Worm (Caenorhabditis elegans): ENCODE results near the gene Y57G11C.48.

The Y57G11C.48 gene

DNA sequence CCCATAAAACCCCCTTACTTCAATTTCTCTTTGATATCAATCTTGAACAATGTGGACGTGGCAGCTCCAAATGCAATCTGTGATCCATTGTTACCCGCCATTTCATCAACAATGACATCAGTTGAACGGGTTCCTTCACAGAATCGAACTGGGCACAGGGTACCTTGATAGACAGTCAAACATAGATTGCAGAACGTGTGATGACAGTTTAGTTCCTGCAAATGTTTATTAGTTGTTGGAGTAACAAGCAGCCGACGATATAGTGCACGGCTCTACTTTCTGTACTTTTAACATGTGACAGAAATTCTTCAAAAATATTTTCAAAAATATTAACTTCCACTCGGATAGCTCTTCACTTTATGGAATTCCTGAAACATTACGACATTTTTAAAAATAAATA lies at the start of gene Y57G11C.48:
Gene Y57G11C.48, minus strand, starts transcription at position 101 of the 400 bp plus-strand sequence.
- TF ChIP-seq tab-1 (GFP tag; IDR thresholded peaks at IDR 0.05): no peak
- no peak for TF ChIP-seq klf-2 (GFP tag; conservative IDR thresholded peaks at IDR 0.05)
- no peak for TF ChIP-seq ref-1 (GFP tag; conservative IDR thresholded peaks at IDR 0.05)
- no peak for TF ChIP-seq T22C8.4 (GFP tag; IDR thresholded peaks at IDR 0.05)
- no peak for TF ChIP-seq ztf-29 (GFP tag; IDR thresholded peaks at IDR 0.05)
- no peak for TF ChIP-seq ztf-23 (GFP tag; IDR thresholded peaks at IDR 0.05)
- TF ChIP-seq flt-1 (GFP tag; IDR thresholded peaks at IDR 0.05): no peak
- TF ChIP-seq cog-1 (tag; optimal IDR thresholded peaks at IDR 0.05): no peak
- TF ChIP-seq med-1 (GFP tag; optimal IDR thresholded peaks at IDR 0.05; ENCODE audit: insufficient read depth): no peak

DNA sequence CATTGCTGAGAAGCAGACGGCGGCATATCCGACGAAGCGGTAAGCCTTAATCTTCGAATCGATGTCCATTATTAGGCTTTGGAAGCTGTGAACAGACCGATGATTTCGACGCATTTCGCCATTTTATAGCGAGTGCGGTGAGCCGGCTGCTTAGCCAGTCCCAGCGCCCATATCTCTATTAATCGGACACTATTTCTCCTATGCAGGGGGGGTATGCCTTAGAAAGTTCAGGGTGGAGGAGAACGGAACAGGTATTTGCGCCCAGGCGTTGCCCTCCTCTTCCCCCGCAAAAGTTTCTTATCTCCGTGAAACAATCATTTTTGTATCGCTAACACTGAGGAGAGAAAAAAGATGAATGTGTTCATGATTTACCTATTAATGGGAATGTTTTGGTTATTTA lies 42.5 kb upstream of the Y57G11C.48 start, which contains the start of gene dpy-4:
Gene dpy-4, minus strand, starts transcription at position 101 of the 400 bp plus-strand sequence.
- TF ChIP-seq klf-2 (GFP tag; conservative IDR thresholded peaks at IDR 0.05): no peak
- no peak for TF ChIP-seq med-1 (GFP tag; optimal IDR thresholded peaks at IDR 0.05; ENCODE audit: insufficient read depth)
- no peak for TF ChIP-seq ref-1 (GFP tag; conservative IDR thresholded peaks at IDR 0.05)
- no peak for TF ChIP-seq ztf-23 (GFP tag; IDR thresholded peaks at IDR 0.05)
- no peak for TF ChIP-seq cog-1 (tag; optimal IDR thresholded peaks at IDR 0.05)
- no peak for TF ChIP-seq tab-1 (GFP tag; IDR thresholded peaks at IDR 0.05)
- TF ChIP-seq ztf-29 (GFP tag; IDR thresholded peaks at IDR 0.05): no peak
- no peak for TF ChIP-seq flt-1 (GFP tag; IDR thresholded peaks at IDR 0.05)
- TF ChIP-seq T22C8.4 (GFP tag; IDR thresholded peaks at IDR 0.05): no peak

DNA sequence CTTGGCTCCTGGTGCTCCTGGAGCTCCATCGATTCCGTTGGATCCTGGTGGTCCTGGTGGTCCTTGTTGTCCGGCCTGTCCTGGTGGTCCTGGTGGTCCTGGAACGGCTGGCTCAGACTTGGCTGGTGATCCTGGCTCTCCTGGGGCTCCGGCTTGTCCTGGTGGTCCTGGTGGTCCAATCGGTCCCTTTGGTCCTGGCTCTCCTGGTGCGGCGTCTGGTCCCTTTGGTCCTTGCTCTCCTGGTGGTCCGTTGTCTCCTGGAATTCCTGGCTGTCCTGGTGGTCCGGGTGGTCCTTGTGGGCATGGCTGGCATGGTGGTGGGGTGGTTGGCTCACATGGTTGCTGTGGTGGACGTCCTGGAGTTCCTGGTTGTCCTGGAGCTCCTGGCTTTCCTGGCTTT lies 41.7 kb upstream of the Y57G11C.48 start:
- TF ChIP-seq klf-2 (GFP tag; conservative IDR thresholded peaks at IDR 0.05) (no peak), ztf-23 (GFP tag; IDR thresholded peaks at IDR 0.05) (no peak), med-1 (GFP tag; optimal IDR thresholded peaks at IDR 0.05; ENCODE audit: insufficient read depth) (no peak), ztf-29 (GFP tag; IDR thresholded peaks at IDR 0.05) (no peak), cog-1 (tag; optimal IDR thresholded peaks at IDR 0.05) (no peak), ref-1 (GFP tag; conservative IDR thresholded peaks at IDR 0.05) (no peak), flt-1 (GFP tag; IDR thresholded peaks at IDR 0.05) (no peak), T22C8.4 (GFP tag; IDR thresholded peaks at IDR 0.05) (no peak), tab-1 (GFP tag; IDR thresholded peaks at IDR 0.05) (no peak)

DNA sequence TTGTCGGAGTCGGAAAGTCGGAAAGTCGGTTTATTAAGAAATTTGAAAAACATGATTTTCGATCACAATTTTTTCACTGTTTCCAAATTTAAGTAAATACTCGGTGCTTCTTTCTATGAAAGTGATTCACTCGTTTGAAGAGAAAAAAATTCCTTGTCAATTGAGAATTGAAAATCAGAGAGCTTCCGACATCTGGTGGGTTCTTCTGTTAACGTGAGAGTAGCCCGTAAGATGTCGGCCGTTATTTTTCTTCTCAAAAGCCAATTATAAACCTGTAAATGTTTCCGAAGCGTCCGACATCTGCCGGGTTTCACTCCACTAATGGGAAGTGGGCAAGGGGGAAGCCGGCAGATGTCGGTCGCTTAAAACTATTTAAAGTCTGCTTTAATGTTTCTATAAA lies 40.9 kb upstream of the Y57G11C.48 start:
- TF ChIP-seq ztf-23 (GFP tag; IDR thresholded peaks at IDR 0.05): no peak
- no peak for TF ChIP-seq ztf-29 (GFP tag; IDR thresholded peaks at IDR 0.05)
- TF ChIP-seq flt-1 (GFP tag; IDR thresholded peaks at IDR 0.05): no peak
- no peak for TF ChIP-seq med-1 (GFP tag; optimal IDR thresholded peaks at IDR 0.05; ENCODE audit: insufficient read depth)
- no peak for TF ChIP-seq T22C8.4 (GFP tag; IDR thresholded peaks at IDR 0.05)

DNA sequence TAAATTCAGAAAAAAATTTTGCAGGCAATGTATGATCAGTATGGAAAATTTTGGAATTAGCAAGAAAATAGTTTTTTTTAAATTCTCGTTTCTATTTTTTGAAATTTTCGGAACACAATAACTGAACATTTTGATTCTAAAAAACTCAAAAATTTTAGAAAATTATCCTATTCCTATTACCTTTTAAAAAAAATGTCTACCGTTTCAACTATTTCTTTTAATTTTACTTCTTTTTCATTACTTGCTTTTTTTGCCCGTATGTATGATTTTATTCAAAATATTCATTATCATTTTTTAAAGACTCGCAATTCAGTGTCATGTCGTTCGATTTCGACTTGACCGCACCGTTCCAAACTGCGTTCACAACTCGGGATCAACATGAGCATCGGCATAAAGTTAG lies 37.2 kb upstream of the Y57G11C.48 start, which contains the start of gene atln-2:
Gene atln-2, plus strand, starts transcription at position 301 of the 400 bp plus-strand sequence.
- TF ChIP-seq flt-1 (GFP tag; IDR thresholded peaks at IDR 0.05) (no peak), ztf-23 (GFP tag; IDR thresholded peaks at IDR 0.05) (no peak), med-1 (GFP tag; optimal IDR thresholded peaks at IDR 0.05; ENCODE audit: insufficient read depth) (no peak), tab-1 (GFP tag; IDR thresholded peaks at IDR 0.05) (no peak), cog-1 (tag; optimal IDR thresholded peaks at IDR 0.05) (no peak), T22C8.4 (GFP tag; IDR thresholded peaks at IDR 0.05) (no peak), ztf-29 (GFP tag; IDR thresholded peaks at IDR 0.05) (no peak), ref-1 (GFP tag; conservative IDR thresholded peaks at IDR 0.05) (no peak), klf-2 (GFP tag; conservative IDR thresholded peaks at IDR 0.05) (no peak)

DNA sequence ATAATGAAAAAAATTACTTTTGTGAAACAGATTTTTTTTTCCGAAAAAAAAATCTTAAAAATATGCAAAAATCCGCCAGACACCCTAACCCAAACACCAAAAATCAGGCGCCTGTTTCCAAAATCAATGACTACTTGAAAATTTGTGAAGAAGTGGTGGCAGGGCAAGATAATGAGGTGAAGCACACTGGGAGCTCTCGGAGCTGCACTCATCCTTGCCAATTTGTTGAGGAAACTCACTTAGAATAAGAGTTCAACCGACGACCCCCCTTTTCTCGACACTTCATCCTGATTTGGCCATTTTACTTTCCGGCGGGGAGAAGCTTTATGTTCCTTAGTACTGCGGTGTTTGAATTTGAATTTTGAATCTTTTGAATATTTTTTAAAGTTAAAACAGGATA lies 34.1 kb upstream of the Y57G11C.48 start:
- TF ChIP-seq ztf-29 (GFP tag; IDR thresholded peaks at IDR 0.05) (no peak), ref-1 (GFP tag; conservative IDR thresholded peaks at IDR 0.05) (no peak), ztf-23 (GFP tag; IDR thresholded peaks at IDR 0.05) (no peak), med-1 (GFP tag; optimal IDR thresholded peaks at IDR 0.05; ENCODE audit: insufficient read depth) (no peak), flt-1 (GFP tag; IDR thresholded peaks at IDR 0.05) (no peak), tab-1 (GFP tag; IDR thresholded peaks at IDR 0.05) (no peak), klf-2 (GFP tag; conservative IDR thresholded peaks at IDR 0.05) (no peak), cog-1 (tag; optimal IDR thresholded peaks at IDR 0.05) (no peak), T22C8.4 (GFP tag; IDR thresholded peaks at IDR 0.05) (no peak)

DNA sequence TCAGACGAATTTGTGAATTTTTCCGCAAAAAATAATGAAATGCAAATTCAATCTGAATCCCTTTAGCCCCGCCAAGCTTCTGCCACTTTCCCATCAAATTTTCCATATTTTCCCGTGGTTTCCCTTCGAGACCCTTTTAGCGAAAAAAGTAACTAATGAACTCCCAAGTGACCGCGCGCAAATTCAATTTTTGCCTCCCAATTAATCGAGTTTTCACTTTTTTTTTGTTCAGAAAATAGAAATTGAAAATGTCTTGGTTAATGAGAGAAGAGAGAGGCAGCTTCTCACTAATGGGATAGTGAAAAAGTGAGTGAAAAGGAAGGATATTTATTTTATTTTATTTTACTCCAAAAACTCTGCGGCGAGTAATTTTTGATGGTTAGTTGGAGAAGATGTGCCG lies 15.9 kb upstream of the Y57G11C.48 start:
- TF ChIP-seq flt-1 (GFP tag; IDR thresholded peaks at IDR 0.05) (no peak), tab-1 (GFP tag; IDR thresholded peaks at IDR 0.05) (no peak), T22C8.4 (GFP tag; IDR thresholded peaks at IDR 0.05) (no peak), klf-2 (GFP tag; conservative IDR thresholded peaks at IDR 0.05) (no peak), med-1 (GFP tag; optimal IDR thresholded peaks at IDR 0.05; ENCODE audit: insufficient read depth) (no peak), ztf-23 (GFP tag; IDR thresholded peaks at IDR 0.05) (no peak), cog-1 (tag; optimal IDR thresholded peaks at IDR 0.05) (no peak), ref-1 (GFP tag; conservative IDR thresholded peaks at IDR 0.05) (no peak), ztf-29 (GFP tag; IDR thresholded peaks at IDR 0.05) (no peak)

DNA sequence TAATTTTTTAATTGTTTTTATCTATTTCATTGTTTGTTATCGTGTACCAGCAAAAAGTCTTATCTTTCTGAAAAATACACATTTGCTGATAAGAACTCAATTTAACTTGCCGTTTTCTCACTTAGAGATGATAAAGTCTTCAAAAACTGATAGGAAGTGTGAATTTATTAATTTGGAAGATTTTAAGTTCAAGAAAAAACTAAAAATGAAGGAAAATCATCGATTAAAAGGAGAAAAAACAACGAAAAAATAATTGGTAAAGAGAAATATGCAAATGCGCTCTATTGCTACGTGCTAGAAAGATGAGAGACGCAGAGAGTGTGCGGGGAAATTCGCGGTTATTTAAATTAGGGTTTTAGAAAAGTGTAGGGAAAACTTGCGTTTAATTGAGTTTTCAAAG lies 15.2 kb upstream of the Y57G11C.48 start:
- TF ChIP-seq ref-1 (GFP tag; conservative IDR thresholded peaks at IDR 0.05) (no peak), flt-1 (GFP tag; IDR thresholded peaks at IDR 0.05) (no peak), med-1 (GFP tag; optimal IDR thresholded peaks at IDR 0.05; ENCODE audit: insufficient read depth) (no peak), klf-2 (GFP tag; conservative IDR thresholded peaks at IDR 0.05) (no peak), ztf-29 (GFP tag; IDR thresholded peaks at IDR 0.05) (no peak), ztf-23 (GFP tag; IDR thresholded peaks at IDR 0.05) (no peak), T22C8.4 (GFP tag; IDR thresholded peaks at IDR 0.05) (no peak), tab-1 (GFP tag; IDR thresholded peaks at IDR 0.05) (no peak), cog-1 (tag; optimal IDR thresholded peaks at IDR 0.05) (no peak)

DNA sequence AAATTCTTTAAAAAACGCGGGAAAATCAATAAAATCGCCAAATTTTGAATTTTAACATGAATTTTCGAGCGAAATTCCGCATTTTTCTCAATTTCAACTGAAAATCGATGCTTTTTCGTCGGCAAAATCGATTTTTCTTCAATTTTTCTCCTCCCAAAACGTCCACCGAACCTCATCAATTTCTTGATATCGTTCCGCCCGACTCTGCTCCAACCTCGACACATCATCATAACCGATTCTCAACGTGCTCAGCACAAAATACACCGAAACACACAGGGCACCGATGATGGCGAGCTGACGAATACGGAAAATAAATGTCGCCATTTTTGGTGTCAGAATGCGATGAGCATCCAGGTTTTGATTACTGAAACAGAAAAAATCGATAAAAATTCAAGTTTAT lies 14.4 kb upstream of the Y57G11C.48 start, which contains the start of gene Y41E3.1:
Gene Y41E3.1, minus strand, starts transcription at position 324 of the 400 bp plus-strand sequence.
- TF ChIP-seq cog-1 (tag; optimal IDR thresholded peaks at IDR 0.05) (no peak), flt-1 (GFP tag; IDR thresholded peaks at IDR 0.05) (no peak), tab-1 (GFP tag; IDR thresholded peaks at IDR 0.05) (no peak), klf-2 (GFP tag; conservative IDR thresholded peaks at IDR 0.05) (no peak), ztf-23 (GFP tag; IDR thresholded peaks at IDR 0.05) (no peak), ref-1 (GFP tag; conservative IDR thresholded peaks at IDR 0.05) (no peak), med-1 (GFP tag; optimal IDR thresholded peaks at IDR 0.05; ENCODE audit: insufficient read depth) (no peak), ztf-29 (GFP tag; IDR thresholded peaks at IDR 0.05) (no peak), T22C8.4 (GFP tag; IDR thresholded peaks at IDR 0.05) (no peak)
